Fruit fly (Drosophila melanogaster): ENCODE data around the gene Iml1.

Iml1 gene

dm6 chr3L:1576489-1577106 lies 42.8 kb upstream of the Iml1 start, which contains the start of gene CG13917 (continued):
- no peak for TF ChIP-seq sima (GFP tag; optimal IDR thresholded peaks at IDR 0.05)
- peak; percentile 22; the same call in 1 of the 2 replicates for TF ChIP-seq CG14441 (GFP tag; IDR thresholded peaks at IDR 0.05)
- peak; percentile 30 for TF ChIP-seq Fer1 (GFP tag; optimal IDR thresholded peaks at IDR 0.05)
- peak in 1 of 2 experiments; percentile 40 for TF ChIP-seq Pdp1 (GFP tag; optimal IDR thresholded peaks at IDR 0.05)
- peak; percentile 91 for TF ChIP-seq CG15514 (GFP tag; optimal IDR thresholded peaks at IDR 0.05)
- peak; percentile 21; the same call in 1 of the 3 replicates for TF ChIP-seq knrl (GFP tag; IDR thresholded peaks at IDR 0.05; ENCODE audit: partially characterized antibody)
- 0 out of 2 replicates have a peak, but pooled peaks have one; percentile 20 for TF ChIP-seq CG31441 (GFP tag; IDR thresholded peaks at IDR 0.05)
- TF ChIP-seq CG10979 (tag; optimal IDR thresholded peaks at IDR 0.05), result no peak
- TF ChIP-seq ham (GFP tag; IDR thresholded peaks at IDR 0.05), result no peak
- TF ChIP-seq phol (tag; optimal IDR thresholded peaks at IDR 0.05), result peak; percentile 59
- peak; percentile 76 for TF ChIP-seq CG14710 (tag; optimal IDR thresholded peaks at IDR 0.05)
- peak; percentile 56; the same call in 1 of the 3 replicates for TF ChIP-seq CG34422 (GFP tag; IDR thresholded peaks at IDR 0.05)
- peak; percentile 98 for TF ChIP-seq gfzf (GFP tag; optimal IDR thresholded peaks at IDR 0.05)
- TF ChIP-seq Scr (GFP tag; IDR thresholded peaks at IDR 0.05; ENCODE audit: partially characterized antibody), result 0 out of 2 replicates have a peak, but pooled peaks have one; percentile 19
- TF ChIP-seq Sin3A (optimal IDR thresholded peaks at IDR 0.05), result peak; percentile 18
- TF ChIP-seq kay (GFP tag; optimal IDR thresholded peaks at IDR 0.05), result peak; percentile 1
- TF ChIP-seq CG12391 (tag; optimal IDR thresholded peaks at IDR 0.05), result peak; percentile 26
- no peak for TF ChIP-seq sens-2 (GFP tag; IDR thresholded peaks at IDR 0.05)
- TF ChIP-seq cad (GFP tag; optimal IDR thresholded peaks at IDR 0.05), result no peak
- TF ChIP-seq NFAT (GFP tag; IDR thresholded peaks at IDR 0.05), result no peak
- TF ChIP-seq CG6854 (GFP tag; optimal IDR thresholded peaks at IDR 0.05), result no peak
- peak; percentile 19 for TF ChIP-seq sqz (GFP tag; optimal IDR thresholded peaks at IDR 0.05)
- TF ChIP-seq CG11504 (tag; optimal IDR thresholded peaks at IDR 0.05), result peak; percentile 51
- peak; percentile 46; the same call in 1 of the 2 replicates for TF ChIP-seq amos (GFP tag; IDR thresholded peaks at IDR 0.05; ENCODE audit: partially characterized antibody)
- peak; percentile 48 for TF ChIP-seq Sry-δ (GFP tag; optimal IDR thresholded peaks at IDR 0.05)
- TF ChIP-seq CG17186 (GFP tag; optimal IDR thresholded peaks at IDR 0.05), result peak; percentile 1
- TF ChIP-seq so (GFP tag; IDR thresholded peaks at IDR 0.05), result 0 out of 3 replicates have a peak, but pooled peaks have one; percentile 17
- TF ChIP-seq ewg (GFP tag; optimal IDR thresholded peaks at IDR 0.05), result no peak
- peak; percentile 21 for TF ChIP-seq Deaf1 (tag; optimal IDR thresholded peaks at IDR 0.05)
- TF ChIP-seq CG9797 (GFP tag; optimal IDR thresholded peaks at IDR 0.05), result peak; percentile 98
- TF ChIP-seq caup (GFP tag; optimal IDR thresholded peaks at IDR 0.05; ENCODE audit: severe bottlenecking), result no peak
- TF ChIP-seq sd (tag; optimal IDR thresholded peaks at IDR 0.05), result no peak
- 0 out of 2 replicates have a peak, but pooled peaks have one; percentile 20 for TF ChIP-seq CG42726 (GFP tag; IDR thresholded peaks at IDR 0.05; ENCODE audit: partially characterized antibody)
- TF ChIP-seq CG10959 (GFP tag; IDR thresholded peaks at IDR 0.05), result no peak
- TF ChIP-seq MESR4 (GFP tag; optimal IDR thresholded peaks at IDR 0.05), result peak; percentile 34
- TF ChIP-seq BEAF-32 (GFP tag; optimal IDR thresholded peaks at IDR 0.05), result peak; percentile 34
- TF ChIP-seq seq (GFP tag; IDR thresholded peaks at IDR 0.05), result 0 out of 2 replicates have a peak, but pooled peaks have one; percentile 18
- TF ChIP-seq Nf-YC (tag; optimal IDR thresholded peaks at IDR 0.05), result peak; percentile 24
- TF ChIP-seq lab (GFP tag; optimal IDR thresholded peaks at IDR 0.05), result peak; percentile 21
- no peak for TF ChIP-seq GATAe (GFP tag; conservative IDR thresholded peaks at IDR 0.05)
- TF ChIP-seq dpn (GFP tag; optimal IDR thresholded peaks at IDR 0.05), result no peak
- 0 out of 2 replicates have a peak, but pooled peaks have one; percentile 21 for TF ChIP-seq cas (GFP tag; IDR thresholded peaks at IDR 0.05)
- peak; percentile 17 for TF ChIP-seq ems (GFP tag; optimal IDR thresholded peaks at IDR 0.05)
- TF ChIP-seq CG2116 (GFP tag; optimal IDR thresholded peaks at IDR 0.05), result peak; percentile 33
- TF ChIP-seq zfh2 (GFP tag; optimal IDR thresholded peaks at IDR 0.05), result no peak
- no peak for TF ChIP-seq pan (optimal IDR thresholded peaks at IDR 0.05)
- TF ChIP-seq pan (GFP tag; optimal IDR thresholded peaks at IDR 0.05 in 1 of 2, IDR thresholded peaks at IDR 0.05 in 1 of 2), result no peak
- TF ChIP-seq Hsf (GFP tag; optimal IDR thresholded peaks at IDR 0.05), result no peak
- TF ChIP-seq Myb (GFP tag; optimal IDR thresholded peaks at IDR 0.05), result peak; percentile 97

Measured in whole organism, embryonic.